Worm (Caenorhabditis elegans): Measurements from ENCODE around the gene T24A6.1.

DNA sequence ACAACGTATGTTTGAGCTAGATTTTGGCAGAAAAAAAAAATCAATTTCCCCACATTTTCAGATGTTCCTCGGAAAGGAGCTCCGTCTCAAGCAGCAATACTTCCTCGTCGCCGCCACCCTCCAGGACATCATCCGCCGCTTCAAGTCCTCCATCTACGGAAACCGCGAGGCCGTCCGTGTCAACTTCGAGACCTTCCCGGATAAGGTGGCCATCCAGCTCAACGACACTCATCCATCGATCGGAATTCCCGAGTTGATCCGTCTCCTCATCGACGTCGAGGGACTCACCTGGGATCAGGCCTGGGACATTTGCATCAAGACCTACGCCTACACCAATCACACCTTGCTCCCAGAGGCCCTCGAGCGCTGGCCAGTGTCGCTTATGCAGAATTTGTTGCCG is 23.8 kb downstream of the T24A6.1 start:
- TF ChIP-seq ama-1 (optimal IDR thresholded peaks at IDR 0.05) (no peak), ets-7 (tag; optimal IDR thresholded peaks at IDR 0.05) (no peak), sea-1 (GFP tag; conservative IDR thresholded peaks at IDR 0.05) (no peak), hnd-1 (tag; optimal IDR thresholded peaks at IDR 0.05) (no peak), ceh-36 (tag; optimal IDR thresholded peaks at IDR 0.05) (no peak), F13C5.2 (tag; optimal IDR thresholded peaks at IDR 0.05) (no peak)

All from whole organism, early embryonic.